Fruit fly (Drosophila melanogaster): ENCODE results near the gene CG5381.

The CG5381 gene

dm6 chr2L:10314327-10315210 lies 8.3 kb downstream of the CG5381 start, which contains the start of the genes Usp14 and CG4972:
Usp14 (minus strand) TSS chr2L:10314396.
CG4972 (plus strand) TSS chr2L:10314792.
- no peak for TF ChIP-seq Myc (optimal IDR thresholded peaks at IDR 0.05)
- TF ChIP-seq h (optimal IDR thresholded peaks at IDR 0.05), result no peak
- no peak for TF ChIP-seq Sin3A (optimal IDR thresholded peaks at IDR 0.05)
- TF ChIP-seq insv (optimal IDR thresholded peaks at IDR 0.05), result no peak
- no peak for TF ChIP-seq psq (optimal IDR thresholded peaks at IDR 0.05)
- no peak for TF ChIP-seq ttk (optimal IDR thresholded peaks at IDR 0.05)

- no peak for TF ChIP-seq Sin3A (optimal IDR thresholded peaks at IDR 0.05)
- TF ChIP-seq Myc (optimal IDR thresholded peaks at IDR 0.05), result no peak
- no peak for TF ChIP-seq ttk (optimal IDR thresholded peaks at IDR 0.05)
- TF ChIP-seq insv (optimal IDR thresholded peaks at IDR 0.05), result no peak
- no peak for TF ChIP-seq h (optimal IDR thresholded peaks at IDR 0.05)
- TF ChIP-seq psq (optimal IDR thresholded peaks at IDR 0.05), result no peak
Measured at dm6 chr2L:10311822-10312221, 11.1 kb downstream of the CG5381 start.

dm6 chr2L:10310614-10311382 lies 12.1 kb downstream of the CG5381 start, which contains the start of gene Cdk5alpha:
Cdk5alpha (minus strand) TSS chr2L:10310956.
- TF ChIP-seq ttk (optimal IDR thresholded peaks at IDR 0.05) (no peak), Myc (optimal IDR thresholded peaks at IDR 0.05) (no peak), Sin3A (optimal IDR thresholded peaks at IDR 0.05) (no peak), h (optimal IDR thresholded peaks at IDR 0.05) (no peak), insv (optimal IDR thresholded peaks at IDR 0.05) (no peak), psq (optimal IDR thresholded peaks at IDR 0.05) (no peak)

dm6 chr2L:10306518-10307260 lies 16.2 kb downstream of the CG5381 start, which contains the start of the genes CG5390 and CG4968:
CG5390 (minus strand) TSS chr2L:10306594.
CG4968 (plus strand) TSS chr2L:10306922.
- TF ChIP-seq Sin3A (optimal IDR thresholded peaks at IDR 0.05) (no peak), insv (optimal IDR thresholded peaks at IDR 0.05) (no peak), Myc (optimal IDR thresholded peaks at IDR 0.05) (no peak), ttk (optimal IDR thresholded peaks at IDR 0.05) (no peak), h (optimal IDR thresholded peaks at IDR 0.05) (no peak), psq (optimal IDR thresholded peaks at IDR 0.05) (no peak)

- no peak for TF ChIP-seq Myc (optimal IDR thresholded peaks at IDR 0.05)
- TF ChIP-seq ttk (optimal IDR thresholded peaks at IDR 0.05), result no peak
- no peak for TF ChIP-seq psq (optimal IDR thresholded peaks at IDR 0.05)
- TF ChIP-seq Sin3A (optimal IDR thresholded peaks at IDR 0.05), result no peak
- no peak for TF ChIP-seq insv (optimal IDR thresholded peaks at IDR 0.05)
- TF ChIP-seq h (optimal IDR thresholded peaks at IDR 0.05), result no peak
Measured at dm6 chr2L:10305538-10306147, 17.3 kb downstream of the CG5381 start.

DNA sequence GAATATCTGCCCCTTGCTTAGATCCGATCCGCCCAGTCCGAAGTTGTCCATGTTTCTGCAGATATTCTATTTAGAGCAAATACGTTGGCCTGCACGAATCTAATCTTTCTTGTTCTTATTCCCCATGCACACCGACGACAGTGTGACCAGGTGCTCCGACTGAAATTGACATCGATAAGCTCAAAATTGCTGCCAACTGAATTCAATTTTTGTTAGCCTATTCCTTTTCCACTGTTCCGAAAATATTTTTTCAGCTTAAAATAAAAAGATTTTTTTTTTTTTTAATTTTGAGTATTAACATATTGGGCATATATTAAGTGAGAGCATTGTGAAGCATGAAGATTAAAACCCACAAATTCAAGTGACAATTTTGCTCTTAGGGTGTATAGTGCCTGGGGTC lies 19.1 kb downstream of the CG5381 start, which contains the start of gene nmd:
nmd (minus strand) TSS at position 162 of the 400 bp plus-strand sequence.
- TF ChIP-seq ttk (optimal IDR thresholded peaks at IDR 0.05) (no peak), insv (optimal IDR thresholded peaks at IDR 0.05) (no peak), Sin3A (optimal IDR thresholded peaks at IDR 0.05) (no peak), Myc (optimal IDR thresholded peaks at IDR 0.05) (no peak), h (optimal IDR thresholded peaks at IDR 0.05) (no peak), psq (optimal IDR thresholded peaks at IDR 0.05) (no peak)

DNA sequence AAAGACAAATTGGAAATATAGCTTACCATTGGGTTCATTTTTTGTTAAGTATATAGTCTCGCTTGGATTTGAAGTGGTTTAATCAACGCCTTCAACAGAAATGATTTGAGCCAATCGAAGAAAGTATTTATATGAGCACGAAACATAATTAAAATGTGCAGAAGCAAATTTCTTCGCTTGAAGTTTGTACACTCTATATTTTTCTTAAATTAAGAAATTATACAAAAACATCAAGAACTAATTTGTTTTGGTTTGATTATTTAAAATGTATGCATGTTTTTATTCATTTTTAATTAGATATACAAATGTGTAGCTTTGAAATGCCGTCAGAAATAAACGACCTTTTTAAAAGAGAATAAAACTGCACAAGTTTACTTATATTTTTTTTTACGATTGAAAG lies 21.0 kb downstream of the CG5381 start, which contains the start of gene CG13138:
CG13138 (minus strand) TSS at position 101 of the 400 bp plus-strand sequence.
- TF ChIP-seq ttk (optimal IDR thresholded peaks at IDR 0.05) (no peak), psq (optimal IDR thresholded peaks at IDR 0.05) (no peak), h (optimal IDR thresholded peaks at IDR 0.05) (no peak), Sin3A (optimal IDR thresholded peaks at IDR 0.05) (no peak), Myc (optimal IDR thresholded peaks at IDR 0.05) (no peak), insv (optimal IDR thresholded peaks at IDR 0.05) (no peak)

DNA sequence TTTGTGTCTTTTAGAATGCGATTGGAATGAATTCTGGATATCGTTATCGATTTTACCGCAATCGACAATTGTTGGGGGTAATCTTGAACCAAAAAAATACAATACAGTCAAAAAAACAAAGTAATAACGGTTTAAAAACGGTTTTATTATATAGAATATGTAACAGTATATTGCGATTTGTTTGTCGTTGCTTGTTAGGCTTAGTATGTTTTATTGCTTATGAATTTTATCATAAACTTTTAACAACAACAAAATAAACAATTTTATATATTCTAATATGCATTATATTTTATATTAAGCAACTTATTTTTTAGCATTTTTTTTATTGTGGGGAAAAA lies 23.1 kb downstream of the CG5381 start, which contains the start of gene CYLD:
CYLD (minus strand) TSS at position 38 of the 338 bp plus-strand sequence.
- no peak for TF ChIP-seq Sin3A (optimal IDR thresholded peaks at IDR 0.05)
- TF ChIP-seq psq (optimal IDR thresholded peaks at IDR 0.05), result no peak
- no peak for TF ChIP-seq insv (optimal IDR thresholded peaks at IDR 0.05)
- no peak for TF ChIP-seq ttk (optimal IDR thresholded peaks at IDR 0.05)
- no peak for TF ChIP-seq Myc (optimal IDR thresholded peaks at IDR 0.05)
- no peak for TF ChIP-seq h (optimal IDR thresholded peaks at IDR 0.05)

DNA sequence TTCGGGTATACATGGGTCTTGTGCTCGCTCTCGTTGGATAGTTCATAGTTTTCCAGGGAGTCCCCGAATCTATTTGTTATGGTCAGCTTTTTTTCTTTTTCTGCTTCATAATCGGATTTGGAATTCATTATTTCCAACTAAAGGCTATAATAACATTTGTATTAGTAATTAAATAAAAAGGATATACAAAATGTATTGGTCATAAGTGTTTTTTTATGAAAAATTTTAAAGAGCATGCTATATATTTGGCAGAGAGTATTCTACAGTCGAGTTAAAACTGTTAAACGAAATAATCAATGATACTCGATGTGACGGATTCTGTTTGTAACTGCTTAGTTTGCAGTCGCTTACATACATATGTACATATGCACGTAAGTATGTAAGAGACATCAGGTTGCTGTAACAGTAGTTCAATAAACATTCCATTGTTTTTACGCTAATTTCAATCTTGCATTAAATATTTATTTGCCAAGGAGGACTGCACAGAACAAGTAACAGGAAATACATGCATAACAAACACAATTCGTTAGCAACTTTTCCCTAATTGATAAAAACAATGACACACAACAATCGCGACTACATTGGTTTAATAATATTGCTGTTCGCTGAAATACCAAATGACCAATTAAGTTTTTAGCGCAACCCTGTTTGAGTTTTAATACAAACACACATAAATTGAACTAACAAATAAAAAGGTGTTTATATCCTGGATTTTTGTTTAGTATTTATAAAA lies 23.7 kb downstream of the CG5381 start:
- no peak for TF ChIP-seq insv (optimal IDR thresholded peaks at IDR 0.05)
- no peak for TF ChIP-seq h (optimal IDR thresholded peaks at IDR 0.05)
- TF ChIP-seq psq (optimal IDR thresholded peaks at IDR 0.05), result no peak
- TF ChIP-seq Sin3A (optimal IDR thresholded peaks at IDR 0.05), result no peak
- no peak for TF ChIP-seq Myc (optimal IDR thresholded peaks at IDR 0.05)

DNA sequence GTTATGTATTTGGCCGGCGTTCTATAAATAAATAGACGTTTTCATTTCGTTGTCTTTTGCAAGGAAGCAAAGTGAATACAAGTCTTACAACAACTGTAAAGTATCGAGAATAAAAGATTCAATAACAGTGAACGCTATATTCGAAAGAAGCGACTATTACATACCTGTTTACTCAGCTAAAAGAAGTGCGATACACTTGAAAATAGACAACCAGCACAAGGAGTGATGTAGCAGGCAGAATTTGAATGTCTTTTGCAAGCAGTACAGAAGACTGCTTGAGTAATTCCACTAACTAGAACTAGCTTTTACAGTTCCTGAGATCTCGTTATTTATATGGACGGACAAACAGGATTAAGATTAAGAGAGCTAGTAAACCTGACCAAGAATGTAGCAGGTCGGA lies 24.6 kb downstream of the CG5381 start:
- TF ChIP-seq Myc (optimal IDR thresholded peaks at IDR 0.05) (no peak), ttk (optimal IDR thresholded peaks at IDR 0.05) (no peak), psq (optimal IDR thresholded peaks at IDR 0.05) (no peak), h (optimal IDR thresholded peaks at IDR 0.05) (no peak), Sin3A (optimal IDR thresholded peaks at IDR 0.05) (no peak), insv (optimal IDR thresholded peaks at IDR 0.05) (no peak)
